Fruit fly (Drosophila melanogaster) Kc167 (cell line): Measurements from ENCODE around the gene CG32099.

ENCODE experiments used
- Myc ChIP-seq: fragments of >200 bp; optimal IDR thresholded peaks from 2 replicates; lab custom pipeline; 2017; ENCODE audit warnings: missing external identifiers
- Sin3A ChIP-seq: fragments of >200 bp; optimal IDR thresholded peaks from 2 replicates; lab custom pipeline; 2018; ENCODE audit warnings: missing external identifiers
- h ChIP-seq: fragments of >200 bp; optimal IDR thresholded peaks from 3 replicates; lab custom pipeline; 2018; ENCODE audit warnings: missing external identifiers
- insv ChIP-seq: fragments of >200 bp; optimal IDR thresholded peaks from 3 replicates; lab custom pipeline; 2018; ENCODE audit warnings: missing external identifiers
- psq ChIP-seq: fragments of >200 bp; optimal IDR thresholded peaks from 2 replicates; lab custom pipeline; 2017; ENCODE audit warnings: missing external identifiers
- ttk ChIP-seq: sonication (Bioruptor generic); optimal IDR thresholded peaks from 2 replicates; lab custom pipeline; 2017; ENCODE audit warnings: missing external identifiers

The CG32099 gene

dm6 chr3L:12118156-12118555 lies 30.9 kb upstream of the CG32099 start, which contains the start of gene ssp:
TSS of gene ssp (plus strand) at chr3L:12118257.
- TF ChIP-seq Myc (lab: Kevin White, UChicago), result no peak

dm6 chr3L:12118631-12119030 lies 30.4 kb upstream of the CG32099 start:
- TF ChIP-seq insv (no peak), h (lab: Kevin White, UChicago) (no peak), Sin3A (lab: Kevin White, UChicago) (no peak), Myc (lab: Kevin White, UChicago) (no peak), ttk (lab: Kevin White, UChicago) (no peak), psq (no peak)

dm6 chr3L:12119875-12120485 lies 29.1 kb upstream of the CG32099 start, which contains the start of gene CG11560:
TSS of gene CG11560 (plus strand) at chr3L:12120019.
- no peak for TF ChIP-seq insv
- no peak for TF ChIP-seq h (lab: Kevin White, UChicago)
- no peak for TF ChIP-seq Myc (lab: Kevin White, UChicago)
- TF ChIP-seq psq, result no peak
- TF ChIP-seq ttk (lab: Kevin White, UChicago), result no peak
- no peak for TF ChIP-seq Sin3A (lab: Kevin White, UChicago)

dm6 chr3L:12122891-12123290 lies 26.2 kb upstream of the CG32099 start:
- TF ChIP-seq h (lab: Kevin White, UChicago) (no peak), insv (no peak), Myc (lab: Kevin White, UChicago) (no peak), ttk (lab: Kevin White, UChicago) (no peak), psq (no peak), Sin3A (lab: Kevin White, UChicago) (no peak)

dm6 chr3L:12124138-12124583 lies 24.9 kb upstream of the CG32099 start:
- TF ChIP-seq Myc (lab: Kevin White, UChicago) (no peak), ttk (lab: Kevin White, UChicago) (no peak), insv (no peak), psq (no peak), Sin3A (lab: Kevin White, UChicago) (no peak), h (lab: Kevin White, UChicago) (no peak)

dm6 chr3L:12124975-12125374 lies 24.1 kb upstream of the CG32099 start, which contains the start of gene yps:
TSS of gene yps (minus strand) at chr3L:12125150.
- TF ChIP-seq Myc (lab: Kevin White, UChicago) (no peak), psq (no peak), Sin3A (lab: Kevin White, UChicago) (no peak), h (lab: Kevin White, UChicago) (no peak), insv (no peak), ttk (lab: Kevin White, UChicago) (no peak)

- no peak for TF ChIP-seq Sin3A (lab: Kevin White, UChicago)
- no peak for TF ChIP-seq Myc (lab: Kevin White, UChicago)
- TF ChIP-seq h (lab: Kevin White, UChicago), result no peak
- no peak for TF ChIP-seq psq
- no peak for TF ChIP-seq insv
- TF ChIP-seq ttk (lab: Kevin White, UChicago), result no peak
Measured at dm6 chr3L:12127294-12128029, 21.6 kb upstream of the CG32099 start, which contains the start of the genes Ir68b and CG34241. TSS of gene Ir68b (minus strand) at chr3L:12127394. TSS of gene CG34241 (plus strand) at chr3L:12127979.

- TF ChIP-seq ttk (lab: Kevin White, UChicago) (no peak), h (lab: Kevin White, UChicago) (no peak), Sin3A (lab: Kevin White, UChicago) (no peak), insv (no peak), Myc (lab: Kevin White, UChicago) (no peak), psq (no peak)
Measured at dm6 chr3L:12129111-12129510, 20.0 kb upstream of the CG32099 start, which contains the start of gene Lsp2. TSS of gene Lsp2 (plus strand) at chr3L:12129393.

dm6 chr3L:12131918-12132317 lies 17.2 kb upstream of the CG32099 start, which contains the start of gene DEF8:
TSS of gene DEF8 (plus strand) at chr3L:12132146.
- TF ChIP-seq ttk (lab: Kevin White, UChicago) (no peak), insv (no peak), psq (no peak)

- TF ChIP-seq Sin3A (lab: Kevin White, UChicago), result no peak
- TF ChIP-seq Myc (lab: Kevin White, UChicago), result no peak
- TF ChIP-seq insv, result no peak
- no peak for TF ChIP-seq ttk (lab: Kevin White, UChicago)
- TF ChIP-seq h (lab: Kevin White, UChicago), result no peak
- no peak for TF ChIP-seq psq
Measured at dm6 chr3L:12136630-12137029, 12.4 kb upstream of the CG32099 start, which contains the start of the genes CG5645 and Atg12. TSS of gene CG5645 (minus strand) at chr3L:12136706. TSS of gene Atg12 (plus strand) at chr3L:12136967.

dm6 chr3L:12138113-12138899 lies 10.8 kb upstream of the CG32099 start, which contains the start of the genes ND-SGDH and RhoGAP68F:
TSS of gene ND-SGDH (minus strand) at chr3L:12138584.
TSS of gene RhoGAP68F (plus strand) at chr3L:12138868.
- TF ChIP-seq h (lab: Kevin White, UChicago) (no peak), Myc (lab: Kevin White, UChicago) (no peak), insv (no peak), Sin3A (lab: Kevin White, UChicago) (no peak), psq (no peak), ttk (lab: Kevin White, UChicago) (no peak)
